Worm (Caenorhabditis elegans) whole organism, L4 larva: ENCODE results near the gene K03H6.4.

Experiments
- F10B5.3 ChIP-seq: sonication (generic microtip); optimal IDR thresholded peaks from 2 replicates; lab custom pipeline; 2016; ENCODE audit warnings: mild to moderate bottlenecking, missing genetic modification characterization, missing compliant biosample characterization
- F44E2.7 ChIP-seq: fragments of 200-800 bp; sonication (Bioruptor generic); IDR thresholded peaks from 2 replicates; pipeline ENCODE4 v2.1.2; 2022; ENCODE audit warnings: missing genetic modification characterization, missing compliant biosample characterization
- F49E8.2 ChIP-seq: sonication (generic microtip); optimal IDR thresholded peaks from 2 replicates; lab custom pipeline; 2016; ENCODE audit warnings: missing compliant biosample characterization, mild to moderate bottlenecking, missing genetic modification characterization, borderline replicate concordance
- R02D3.7 ChIP-seq: fragments of 150-350 bp; sonication (generic microtip); optimal IDR thresholded peaks from 3 replicates; lab custom pipeline; 2014; ENCODE audit warnings: missing biosample characterization, missing genetic modification characterization
- Y105C5A.15 ChIP-seq: fragments of 200-800 bp; sonication (Bioruptor generic); IDR thresholded peaks from 2 replicates; pipeline ENCODE4 v1.3.6; 2022; ENCODE audit warnings: missing genetic modification characterization, missing compliant biosample characterization
- Y75B8A.6 ChIP-seq: fragments of 200-800 bp; sonication (Bioruptor generic); IDR thresholded peaks from 2 replicates; pipeline ENCODE4 v1.3.6; 2022; ENCODE audit warnings: missing genetic modification reagents, missing genetic modification characterization, missing compliant biosample characterization
- ZK337.2 ChIP-seq: fragments of 200-800 bp; sonication (Bioruptor generic); IDR thresholded peaks from 2 replicates; pipeline ENCODE4 v1.3.6; 2022; ENCODE audit warnings: missing genetic modification reagents, missing genetic modification characterization, missing compliant biosample characterization
- aly-2 ChIP-seq: sonication (generic microtip); optimal IDR thresholded peaks from 2 replicates; lab custom pipeline; 2018; ENCODE audit warnings: missing biosample characterization, missing genetic modification characterization
- arid-1 ChIP-seq: fragments of 200-800 bp; sonication (Bioruptor generic); conservative IDR thresholded peaks from 2 replicates; pipeline ENCODE4 v1.3.6; 2022; ENCODE audit warnings: missing genetic modification reagents, missing genetic modification characterization, missing compliant biosample characterization
- ces-1 ChIP-seq: fragments of 150-350 bp; sonication (generic microtip); optimal IDR thresholded peaks from 4 replicates; lab custom pipeline; 2014; ENCODE audit warnings: missing biosample characterization, missing genetic modification reagents, missing genetic modification characterization
- daf-16 ChIP-seq, 3 experiments: sonication (generic microtip); optimal IDR thresholded peaks; 2 replicates each; lab custom pipeline; 2016 to 2017; ENCODE audit warnings: missing genetic modification characterization in 3 of 3, missing genetic modification reagents in 3 of 3, mild to moderate bottlenecking in 2 of 3, missing compliant biosample characterization in 2 of 3, missing biosample characterization in 1 of 3, moderate library complexity in 1 of 3
- dmd-6 ChIP-seq: fragments of 200-800 bp; sonication (Bioruptor generic); IDR thresholded peaks from 2 replicates; pipeline ENCODE4 v1.3.6; 2022; ENCODE audit warnings: missing genetic modification reagents, missing genetic modification characterization, missing compliant biosample characterization
- dmd-8 ChIP-seq: fragments of 200-800 bp; sonication (Bioruptor generic); IDR thresholded peaks from 2 replicates; pipeline ENCODE4 v1.3.6; 2022; ENCODE audit warnings: missing genetic modification characterization, missing compliant biosample characterization
- duxl-1 ChIP-seq: sonication (generic microtip); optimal IDR thresholded peaks from 2 replicates; lab custom pipeline; 2016; ENCODE audit warnings: mild to moderate bottlenecking, missing genetic modification characterization, moderate library complexity, missing compliant biosample characterization; ENCODE audit not compliant: poor library complexity
- egl-43 ChIP-seq: fragments of 200-800 bp; sonication (Bioruptor generic); IDR thresholded peaks from 2 replicates; pipeline ENCODE4 v1.3.6; 2022; ENCODE audit warnings: missing genetic modification reagents, missing genetic modification characterization, missing compliant biosample characterization
- fos-1 ChIP-seq: fragments of 150-350 bp; optimal IDR thresholded peaks from 2 replicates; lab custom pipeline; 2014; ENCODE audit warnings: missing biosample characterization, missing genetic modification characterization
- gei-8 ChIP-seq: fragments of 200-800 bp; sonication (Bioruptor generic); optimal IDR thresholded peaks from 2 replicates; lab custom pipeline; 2018; ENCODE audit warnings: mild to moderate bottlenecking, missing genetic modification characterization, missing compliant biosample characterization
- jun-1 ChIP-seq: fragments of 150-350 bp; optimal IDR thresholded peaks from 2 replicates; lab custom pipeline; 2014; ENCODE audit warnings: missing biosample characterization, missing genetic modification reagents, missing genetic modification characterization
- lin-15B ChIP-seq: fragments of 150-350 bp; sonication (generic microtip); optimal IDR thresholded peaks from 3 replicates; lab custom pipeline; 2014; ENCODE audit warnings: missing biosample characterization, missing genetic modification characterization
- lin-38 ChIP-seq: fragments of 200-800 bp; sonication (Bioruptor generic); IDR thresholded peaks from 2 replicates; pipeline ENCODE4 v1.3.6; 2022; ENCODE audit warnings: missing genetic modification reagents, missing genetic modification characterization, missing compliant biosample characterization
- lsy-2 ChIP-seq, 2 experiments: fragments of 150-350 bp in 1 of 2; sonication (generic microtip) in 1 of 2; optimal IDR thresholded peaks; 2 replicates each; lab custom pipeline; 2014 to 2017; ENCODE audit warnings: missing biosample characterization in 2 of 2, missing genetic modification characterization in 2 of 2
- madf-9 ChIP-seq: fragments of 200-800 bp; sonication (Bioruptor generic); conservative IDR thresholded peaks from 2 replicates; pipeline ENCODE4 v1.3.6; 2022; ENCODE audit warnings: missing genetic modification reagents, missing genetic modification characterization, missing compliant biosample characterization
- mdl-1 ChIP-seq, 2 experiments: fragments of 150-350 bp in 1 of 2; sonication (generic microtip) in 1 of 2; optimal IDR thresholded peaks; 2 replicates each; lab custom pipeline; 2014 to 2017; ENCODE audit warnings: missing biosample characterization in 2 of 2, missing genetic modification characterization in 2 of 2
- mxl-2 ChIP-seq: fragments of 200-800 bp; sonication (Bioruptor generic); conservative IDR thresholded peaks from 2 replicates; pipeline ENCODE4 v1.3.6; 2022; ENCODE audit warnings: missing genetic modification reagents, missing genetic modification characterization, missing compliant biosample characterization
- mxl-3 ChIP-seq: fragments of 200-800 bp; sonication (Bioruptor generic); optimal IDR thresholded peaks from 2 replicates; lab custom pipeline; 2018; ENCODE audit warnings: mild to moderate bottlenecking, missing genetic modification characterization, missing compliant biosample characterization
- nhr-10 ChIP-seq: fragments of 150-350 bp; optimal IDR thresholded peaks from 2 replicates; lab custom pipeline; 2014; ENCODE audit warnings: missing biosample characterization, missing genetic modification characterization
- nhr-102 ChIP-seq: sonication (generic microtip); optimal IDR thresholded peaks from 2 replicates; lab custom pipeline; 2016; ENCODE audit warnings: mild to moderate bottlenecking, missing genetic modification characterization, moderate library complexity, missing compliant biosample characterization
- nhr-25 ChIP-seq: sonication (generic microtip); optimal IDR thresholded peaks from 2 replicates; lab custom pipeline; 2017; ENCODE audit warnings: missing genetic modification characterization, mild to moderate bottlenecking, missing compliant biosample characterization, antibody characterized with exemption, moderate library complexity, borderline replicate concordance; ENCODE audit not compliant: insufficient read depth
- nhr-6 ChIP-seq: fragments of 150-350 bp; optimal IDR thresholded peaks from 2 replicates; lab custom pipeline; 2014; ENCODE audit warnings: missing biosample characterization, missing genetic modification characterization
- php-3 ChIP-seq: fragments of 200-800 bp; sonication (Bioruptor generic); IDR thresholded peaks from 2 replicates; pipeline ENCODE4 v1.3.6; 2022; ENCODE audit warnings: missing genetic modification reagents, missing genetic modification characterization, missing compliant biosample characterization
- unc-62 ChIP-seq, 3 experiments: fragments of 150-350 bp in 1 of 3; sonication (generic microtip); optimal IDR thresholded peaks in 2 of 3; peaks in 1 of 3; 1 replicate in 1 of 3; 2 replicates in 2 of 3; lab custom pipeline; 2014 to 2017; ENCODE audit warnings: missing biosample characterization in 3 of 3, missing genetic modification characterization in 3 of 3, missing genetic modification reagents in 3 of 3, missing genotype in 1 of 3
- zip-11 ChIP-seq: fragments of 200-800 bp; sonication (Bioruptor generic); IDR thresholded peaks from 2 replicates; pipeline ENCODE4 v1.3.6; 2022; ENCODE audit warnings: missing genetic modification characterization, missing compliant biosample characterization

The K03H6.4 gene

ce11 chrIV:1536316-1536715 lies 15.2 kb upstream of the K03H6.4 start, which contains the start of gene K03H6.5:
K03H6.5 (minus strand) TSS chrIV:1536416.
- no peak for TF ChIP-seq php-3 (GFP tag; lab: Robert Waterston, UW)
- no peak for TF ChIP-seq nhr-25 (tag; lab: Kevin White, UChicago)
- no peak for TF ChIP-seq aly-2 (tag; lab: Kevin White, UChicago)
- TF ChIP-seq F10B5.3 (tag; lab: Kevin White, UChicago) = no peak
- no peak for TF ChIP-seq lin-15B (tag; lab: Kevin White, UChicago)
- TF ChIP-seq mxl-2 (GFP tag; lab: Robert Waterston, UW) = no peak
- no peak for TF ChIP-seq F49E8.2

DNA sequence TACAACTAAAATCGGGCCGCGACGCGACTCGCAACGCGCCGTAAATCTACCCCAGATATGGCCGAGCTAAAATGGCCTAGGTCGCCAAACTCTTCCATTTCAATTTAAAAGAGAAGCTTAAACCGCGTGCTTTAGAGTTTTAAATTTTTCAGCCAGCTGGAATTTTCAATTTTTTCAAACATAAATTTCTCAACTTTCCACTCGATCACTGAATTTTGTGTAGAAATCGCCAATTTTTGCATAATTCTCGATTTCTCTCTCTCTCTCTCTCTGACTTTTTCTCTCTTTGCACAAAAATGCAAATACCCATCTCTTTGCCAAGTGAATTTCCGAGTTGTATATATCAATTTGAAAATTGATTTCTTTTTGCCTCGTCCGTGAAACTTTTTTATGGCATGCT lies 2.3 kb upstream of the K03H6.4 start, which contains the start of gene K03H6.1:
Gene K03H6.1, plus strand, starts transcription at position 301 of the 400 bp plus-strand sequence.
- no peak for TF ChIP-seq lin-38 (GFP tag; lab: Robert Waterston, UW)
- TF ChIP-seq zip-11 (GFP tag; lab: Robert Waterston, UW) = no peak
- peak in 1 of 2 experiments; percentile 53 for TF ChIP-seq unc-62 (GFP tag; optimal IDR thresholded peaks at IDR 0.05 in 1 of 2; lab: Kevin White, UChicago)
- no peak for TF ChIP-seq unc-62 (tag; optimal IDR thresholded peaks at IDR 0.05; lab: Kevin White, UChicago)

- TF ChIP-seq arid-1 (GFP tag; lab: Robert Waterston, UW) = no peak
- no peak for TF ChIP-seq lin-38 (GFP tag; lab: Robert Waterston, UW)
- no peak for TF ChIP-seq dmd-6 (GFP tag; lab: Robert Waterston, UW)
- no peak for TF ChIP-seq nhr-10 (tag; lab: Kevin White, UChicago)
- no peak for TF ChIP-seq lsy-2 (tag; optimal IDR thresholded peaks at IDR 0.05; lab: Kevin White, UChicago)
- no peak for TF ChIP-seq dmd-8 (GFP tag; lab: Robert Waterston, UW)
- TF ChIP-seq nhr-6 (tag; lab: Kevin White, UChicago) = no peak
- no peak for TF ChIP-seq Y105C5A.15 (GFP tag; lab: Robert Waterston, UW)
- TF ChIP-seq ZK337.2 (GFP tag; lab: Robert Waterston, UW) = no peak
- TF ChIP-seq R02D3.7 = no peak
- TF ChIP-seq mdl-1 (tag; optimal IDR thresholded peaks at IDR 0.05; lab: Kevin White, UChicago) = no peak
- no peak for TF ChIP-seq F44E2.7
- no peak for TF ChIP-seq jun-1 (tag; lab: Kevin White, UChicago)
- no peak for TF ChIP-seq duxl-1 (tag; lab: Kevin White, UChicago)
- TF ChIP-seq ces-1 (GFP tag; lab: Kevin White, UChicago) = no peak
- no peak for TF ChIP-seq unc-62 (GFP tag; optimal IDR thresholded peaks at IDR 0.05 in 1 of 2; lab: Kevin White, UChicago)
- no peak for TF ChIP-seq unc-62 (tag; optimal IDR thresholded peaks at IDR 0.05; lab: Kevin White, UChicago)
- TF ChIP-seq madf-9 (GFP tag; lab: Robert Waterston, UW) = no peak
- no peak for TF ChIP-seq egl-43 (GFP tag; lab: Robert Waterston, UW)
- no peak for TF ChIP-seq fos-1
- TF ChIP-seq daf-16 (GFP tag; optimal IDR thresholded peaks at IDR 0.05; lab: Kevin White, UChicago) = no peak
- no peak for TF ChIP-seq daf-16 (tag; optimal IDR thresholded peaks at IDR 0.05; lab: Kevin White, UChicago)
Observed at ce11 chrIV:1522358-1522757, 1.2 kb upstream of the K03H6.4 start.

DNA sequence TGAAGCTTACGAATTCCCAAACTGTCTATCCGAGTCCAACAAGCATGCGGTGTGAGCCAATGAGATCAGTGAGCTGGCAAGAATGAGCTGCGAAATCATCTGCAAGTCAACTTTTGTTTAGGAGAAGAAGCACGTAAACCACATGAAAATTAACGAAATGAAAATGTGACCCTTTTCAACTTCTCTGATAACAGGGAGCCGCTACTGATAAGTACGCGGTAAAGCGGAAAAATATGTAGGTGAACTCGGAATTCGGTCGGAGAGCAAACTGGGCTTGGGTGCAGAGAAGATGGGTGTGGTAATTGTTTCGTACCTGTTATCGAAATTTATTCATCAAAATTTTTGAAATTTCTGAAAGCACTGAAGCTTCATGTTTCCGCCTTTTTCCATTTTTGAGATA lies 4.6 kb downstream of the K03H6.4 start, which contains the start of gene clec-172:
Gene clec-172, minus strand, starts transcription at position 101 of the 400 bp plus-strand sequence.
- TF ChIP-seq nhr-102 (tag; lab: Kevin White, UChicago) = no peak
- peak; percentile 4 for TF ChIP-seq mxl-3 (GFP tag; lab: Kevin White, UChicago)
- no peak for TF ChIP-seq Y75B8A.6 (GFP tag; lab: Robert Waterston, UW)
- peak in 1 of 2 experiments; percentile 24 for TF ChIP-seq unc-62 (GFP tag; optimal IDR thresholded peaks at IDR 0.05 in 1 of 2; lab: Kevin White, UChicago)
- TF ChIP-seq unc-62 (tag; optimal IDR thresholded peaks at IDR 0.05; lab: Kevin White, UChicago) = no peak
- TF ChIP-seq gei-8 (GFP tag; lab: Kevin White, UChicago) = no peak
